Fruit fly (Drosophila melanogaster) whole organism, embryonic: ENCODE results near the gene Pex5.

Source experiments
- ATbp ChIP-seq: fragments of 200-800 bp; sonication (Bioruptor generic); optimal IDR thresholded peaks from 2 replicates; lab custom pipeline; 2017; ENCODE audit warnings: missing biosample characterization, mild to moderate bottlenecking, missing genetic modification characterization, missing genetic modification reagents
- Asciz ChIP-seq: fragments of 200-800 bp; sonication (Bioruptor generic); optimal IDR thresholded peaks from 2 replicates; lab custom pipeline; 2017; ENCODE audit warnings: missing biosample characterization, mild to moderate bottlenecking, missing genetic modification characterization, missing genetic modification reagents
- BEAF-32 ChIP-seq: fragments of 200-800 bp; sonication (Bioruptor generic); optimal IDR thresholded peaks from 3 replicates; lab custom pipeline; 2017; ENCODE audit warnings: missing biosample characterization, missing genetic modification characterization, mild to moderate bottlenecking, moderate library complexity, missing genetic modification reagents
- CG10267 ChIP-seq: fragments of 200-800 bp; sonication (Bioruptor generic); optimal IDR thresholded peaks from 2 replicates; lab custom pipeline; 2018; ENCODE audit warnings: missing biosample characterization, mild to moderate bottlenecking, missing genetic modification characterization, moderate library complexity
- CG12659 ChIP-seq: fragments of 200-800 bp; sonication (Bioruptor generic); optimal IDR thresholded peaks from 3 replicates; lab custom pipeline; 2017; ENCODE audit warnings: mild to moderate bottlenecking, missing biosample characterization, missing genetic modification reagents, missing genetic modification characterization
- CG12942 ChIP-seq: fragments of 200-800 bp; sonication (Bioruptor generic); optimal IDR thresholded peaks from 3 replicates; lab custom pipeline; 2016; ENCODE audit warnings: missing biosample characterization, missing genetic modification characterization
- CG13624 ChIP-seq: fragments of 200-800 bp; sonication (Bioruptor generic); optimal IDR thresholded peaks from 2 replicates; lab custom pipeline; 2016; ENCODE audit warnings: missing biosample characterization, missing genetic modification characterization
- CG14710 ChIP-seq: fragments of 200-800 bp; sonication (Bioruptor generic); optimal IDR thresholded peaks from 3 replicates; lab custom pipeline; 2019; ENCODE audit warnings: missing biosample characterization, mild to moderate bottlenecking, missing genetic modification characterization, moderate library complexity
- CG14860 ChIP-seq: fragments of 200-800 bp; sonication (Bioruptor generic); IDR thresholded peaks from 3 replicates; pipeline ENCODE4 v1.3.6; 2022; ENCODE audit warnings: missing biosample characterization, missing genetic modification characterization; ENCODE audit not compliant: partially characterized antibody
- CG15269 ChIP-seq: fragments of 200-800 bp; sonication (Bioruptor generic); optimal IDR thresholded peaks from 2 replicates; lab custom pipeline; 2018; ENCODE audit warnings: missing biosample characterization, mild to moderate bottlenecking, missing genetic modification characterization, moderate library complexity
- CG15514 ChIP-seq: fragments of 200-800 bp; sonication (Bioruptor generic); optimal IDR thresholded peaks from 3 replicates; lab custom pipeline; 2017; ENCODE audit warnings: missing biosample characterization, missing genetic modification characterization, mild to moderate bottlenecking, moderate library complexity, missing genetic modification reagents
- CG16813 ChIP-seq: fragments of 200-800 bp; sonication (Bioruptor generic); IDR thresholded peaks from 3 replicates; pipeline ENCODE4 v1.3.6; 2022; ENCODE audit warnings: missing biosample characterization, missing genetic modification characterization; ENCODE audit not compliant: partially characterized antibody
- CG17829 ChIP-seq: fragments of 200-800 bp; optimal IDR thresholded peaks from 2 replicates; lab custom pipeline; 2019; ENCODE audit warnings: missing biosample characterization, mild to moderate bottlenecking, missing genetic modification characterization, moderate library complexity
- CG2120 ChIP-seq: fragments of 200-800 bp; sonication (Bioruptor generic); optimal IDR thresholded peaks from 3 replicates; lab custom pipeline; 2016; ENCODE audit warnings: missing biosample characterization, missing genetic modification characterization
- CG30020 ChIP-seq: fragments of 200-800 bp; optimal IDR thresholded peaks from 2 replicates; lab custom pipeline; 2019; ENCODE audit warnings: missing biosample characterization, mild to moderate bottlenecking, missing genetic modification characterization, moderate library complexity
- CG32767 ChIP-seq: fragments of 200-800 bp; sonication (Bioruptor generic); IDR thresholded peaks from 2 replicates; pipeline ENCODE4 v1.3.6; 2022; ENCODE audit warnings: missing biosample characterization, missing genetic modification characterization
- CG34422 ChIP-seq: fragments of 200-800 bp; sonication (Bioruptor generic); IDR thresholded peaks from 3 replicates; pipeline ENCODE4 v1.3.6; 2022; ENCODE audit warnings: missing biosample characterization, missing genetic modification characterization
- CG3847 ChIP-seq: fragments of 200-800 bp; sonication (Bioruptor generic); IDR thresholded peaks from 2 replicates; pipeline ENCODE4 v1.3.6; 2022; ENCODE audit warnings: missing biosample characterization, missing genetic modification characterization
- CG4617 ChIP-seq: fragments of 200-800 bp; sonication (Bioruptor generic); optimal IDR thresholded peaks from 3 replicates; lab custom pipeline; 2016; ENCODE audit warnings: missing biosample characterization, missing genetic modification characterization, borderline replicate concordance
- CG6854 ChIP-seq: fragments of 200-800 bp; sonication (Bioruptor generic); optimal IDR thresholded peaks from 3 replicates; lab custom pipeline; 2017; ENCODE audit warnings: missing biosample characterization, mild to moderate bottlenecking, missing genetic modification characterization
- CG9797 ChIP-seq: fragments of 200-800 bp; sonication (Bioruptor generic); optimal IDR thresholded peaks from 3 replicates; lab custom pipeline; 2018; ENCODE audit warnings: missing biosample characterization, mild to moderate bottlenecking, missing genetic modification characterization
- Dp ChIP-seq: fragments of 200-800 bp; sonication (Bioruptor generic); optimal IDR thresholded peaks from 2 replicates; lab custom pipeline; 2018; ENCODE audit warnings: missing biosample characterization, mild to moderate bottlenecking, missing genetic modification characterization, moderate library complexity
- Gsc ChIP-seq: fragments of 200-800 bp; sonication (Bioruptor generic); IDR thresholded peaks from 2 replicates; pipeline ENCODE4 v1.3.6; 2022; ENCODE audit warnings: missing biosample characterization, missing genetic modification characterization
- HmgD ChIP-seq: fragments of 200-800 bp; sonication (Bioruptor generic); optimal IDR thresholded peaks from 3 replicates; lab custom pipeline; 2016; ENCODE audit warnings: missing biosample characterization, missing genetic modification characterization
- Hr51 ChIP-seq, 2 experiments: fragments of 200-800 bp; sonication (Bioruptor generic); optimal IDR thresholded peaks; 2 replicates in 1 of 2; 3 replicates in 1 of 2; lab custom pipeline; 2016 to 2018; ENCODE audit warnings: missing biosample characterization in 2 of 2, missing genetic modification characterization in 2 of 2, mild to moderate bottlenecking in 1 of 2, moderate library complexity in 1 of 2
- Lpt ChIP-seq: fragments of >200 bp; optimal IDR thresholded peaks from 2 replicates; lab custom pipeline; 2018; ENCODE audit warnings: missing biosample characterization, missing genetic modification characterization
- MESR4 ChIP-seq: fragments of 200-800 bp; sonication (Bioruptor generic); optimal IDR thresholded peaks from 2 replicates; lab custom pipeline; 2018; ENCODE audit warnings: missing biosample characterization, mild to moderate bottlenecking, missing genetic modification characterization, moderate library complexity
- Med ChIP-seq: fragments of 200-800 bp; sonication (Bioruptor generic); peaks from one replicate; lab custom pipeline; 2016; ENCODE audit warnings: missing biosample characterization, missing genetic modification characterization, mild to moderate bottlenecking, inconsistent platforms, moderate library complexity
- Nf-YC ChIP-seq: fragments of 200-800 bp; optimal IDR thresholded peaks from 3 replicates; lab custom pipeline; 2019; ENCODE audit warnings: missing biosample characterization, mild to moderate bottlenecking, missing genetic modification characterization, moderate library complexity
- Stat92E ChIP-seq, 3 experiments: fragments of >200 bp in 2 of 3; fragments of 200-800 bp in 1 of 3; sonication (Bioruptor generic) in 1 of 3; optimal IDR thresholded peaks; 2 replicates each; lab custom pipeline; 2017 to 2019; ENCODE audit warnings: missing biosample characterization in 3 of 3, missing genetic modification characterization in 3 of 3, mild to moderate bottlenecking in 1 of 3, moderate library complexity in 1 of 3
- Trl ChIP-seq, 3 experiments: fragments of >200 bp in 2 of 3; fragments of 200-800 bp in 1 of 3; sonication (Bioruptor generic) in 1 of 3; optimal IDR thresholded peaks; 2 replicates in 1 of 3; 3 replicates in 2 of 3; lab custom pipeline; 2016 to 2017; ENCODE audit warnings: missing biosample characterization in 1 of 3, missing genetic modification characterization in 1 of 3
- YL-1 ChIP-seq: fragments of 200-800 bp; sonication (Bioruptor generic); optimal IDR thresholded peaks from 3 replicates; lab custom pipeline; 2017; ENCODE audit warnings: missing biosample characterization, mild to moderate bottlenecking, missing genetic modification characterization
- az2 ChIP-seq: fragments of 200-800 bp; sonication (Bioruptor generic); optimal IDR thresholded peaks from 3 replicates; lab custom pipeline; 2016; ENCODE audit warnings: missing biosample characterization, missing genetic modification characterization
- bowl ChIP-seq: fragments of 200-800 bp; sonication (Bioruptor generic); IDR thresholded peaks from 2 replicates; pipeline ENCODE4 v1.3.6; 2022; ENCODE audit warnings: missing biosample characterization, missing genetic modification characterization
- cg ChIP-seq: fragments of 200-800 bp; sonication (Bioruptor generic); optimal IDR thresholded peaks from 3 replicates; lab custom pipeline; 2019; ENCODE audit warnings: missing biosample characterization, mild to moderate bottlenecking, missing genetic modification characterization, moderate library complexity
- ems ChIP-seq: fragments of 200-800 bp; sonication (Bioruptor generic); optimal IDR thresholded peaks from 3 replicates; lab custom pipeline; 2016; ENCODE audit warnings: missing biosample characterization, missing genetic modification characterization
- gfzf ChIP-seq: fragments of 200-800 bp; sonication (Bioruptor generic); optimal IDR thresholded peaks from 2 replicates; lab custom pipeline; 2016; ENCODE audit warnings: missing biosample characterization, mild to moderate bottlenecking, missing genetic modification characterization, moderate library complexity
- hkb ChIP-seq, 2 experiments: fragments of 200-800 bp in 1 of 2; fragments of >200 bp in 1 of 2; sonication (Bioruptor generic) in 1 of 2; IDR thresholded peaks in 1 of 2; optimal IDR thresholded peaks in 1 of 2; 2 replicates each; pipeline versions ENCODE4 v1.3.6 to Lab custom; 2017 to 2022; ENCODE audit warnings: missing biosample characterization in 1 of 2, missing genetic modification characterization in 1 of 2
- lola ChIP-seq, 3 experiments: fragments of >200 bp in 2 of 3; fragments of 200-800 bp in 1 of 3; sonication (Bioruptor generic) in 1 of 3; optimal IDR thresholded peaks; 2 replicates each; lab custom pipeline; 2017 to 2019; ENCODE audit warnings: missing biosample characterization in 3 of 3, missing genetic modification characterization in 3 of 3, mild to moderate bottlenecking in 1 of 3, moderate library complexity in 1 of 3
- nmo ChIP-seq: fragments of 200-800 bp; sonication (Bioruptor generic); optimal IDR thresholded peaks from 2 replicates; lab custom pipeline; 2018; ENCODE audit warnings: missing biosample characterization, mild to moderate bottlenecking, missing genetic modification characterization, moderate library complexity
- org-1 ChIP-seq: fragments of 200-800 bp; sonication (Bioruptor generic); optimal IDR thresholded peaks from 2 replicates; lab custom pipeline; 2017; ENCODE audit warnings: missing biosample characterization, missing genetic modification characterization
- pzg ChIP-seq: fragments of 200-800 bp; sonication (Bioruptor generic); optimal IDR thresholded peaks from 3 replicates; lab custom pipeline; 2018; ENCODE audit warnings: missing biosample characterization, mild to moderate bottlenecking, missing genetic modification characterization, moderate library complexity
- sqz ChIP-seq: fragments of 200-800 bp; sonication (Bioruptor generic); optimal IDR thresholded peaks from 3 replicates; lab custom pipeline; 2018; ENCODE audit warnings: missing biosample characterization, mild to moderate bottlenecking, missing genetic modification characterization
- zen ChIP-seq: fragments of 200-800 bp; sonication (Bioruptor generic); optimal IDR thresholded peaks from 3 replicates; lab custom pipeline; 2018; ENCODE audit warnings: missing biosample characterization, mild to moderate bottlenecking, missing genetic modification characterization, moderate library complexity
- zen2 ChIP-seq: fragments of 200-800 bp; sonication (Bioruptor generic); IDR thresholded peaks from 3 replicates; pipeline ENCODE4 v1.3.6; 2022; ENCODE audit warnings: missing biosample characterization, missing genetic modification characterization; ENCODE audit not compliant: partially characterized antibody

Pex5 gene

DNA sequence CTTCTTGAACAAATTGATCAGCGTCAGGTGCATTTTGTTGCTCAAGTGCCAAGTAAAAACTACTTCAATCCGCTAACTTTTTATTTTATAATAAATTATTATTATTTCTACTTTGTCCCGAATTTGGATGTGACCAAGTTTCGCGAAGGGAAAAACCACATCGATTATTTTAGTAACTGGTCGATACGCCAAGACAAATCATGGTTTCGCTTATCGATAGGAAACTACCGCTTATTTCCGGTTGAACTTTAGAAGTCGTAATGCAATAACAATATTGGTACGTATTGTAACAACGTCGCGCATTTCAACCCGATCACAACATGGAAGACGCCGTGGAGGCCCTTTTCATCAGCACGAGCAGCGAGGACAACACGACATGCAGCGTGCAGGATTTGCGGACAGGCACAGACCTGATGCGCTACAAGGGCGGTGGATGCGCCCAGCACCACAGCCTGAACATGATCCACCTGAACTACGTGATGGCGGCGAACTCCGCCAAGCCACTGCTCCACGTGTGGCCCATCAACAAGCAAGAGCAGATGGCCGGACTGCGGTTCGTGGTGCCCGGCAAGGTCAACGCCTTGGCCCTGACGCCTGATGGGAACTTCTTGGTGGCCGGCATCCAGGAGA is 8.4 kb upstream of the Pex5 start, which contains the start of the genes CG14817 and CG14805 (continued):
- TF ChIP-seq CG12942 (no peak), CG14860 (no peak), Hr51 (GFP tag; optimal IDR thresholded peaks at IDR 0.05; lab: Kevin White, UChicago) (peak in 1 of 2 experiments; percentile 12), CG6854 (GFP tag; lab: Kevin White, UChicago) (peak; percentile 83)

DNA sequence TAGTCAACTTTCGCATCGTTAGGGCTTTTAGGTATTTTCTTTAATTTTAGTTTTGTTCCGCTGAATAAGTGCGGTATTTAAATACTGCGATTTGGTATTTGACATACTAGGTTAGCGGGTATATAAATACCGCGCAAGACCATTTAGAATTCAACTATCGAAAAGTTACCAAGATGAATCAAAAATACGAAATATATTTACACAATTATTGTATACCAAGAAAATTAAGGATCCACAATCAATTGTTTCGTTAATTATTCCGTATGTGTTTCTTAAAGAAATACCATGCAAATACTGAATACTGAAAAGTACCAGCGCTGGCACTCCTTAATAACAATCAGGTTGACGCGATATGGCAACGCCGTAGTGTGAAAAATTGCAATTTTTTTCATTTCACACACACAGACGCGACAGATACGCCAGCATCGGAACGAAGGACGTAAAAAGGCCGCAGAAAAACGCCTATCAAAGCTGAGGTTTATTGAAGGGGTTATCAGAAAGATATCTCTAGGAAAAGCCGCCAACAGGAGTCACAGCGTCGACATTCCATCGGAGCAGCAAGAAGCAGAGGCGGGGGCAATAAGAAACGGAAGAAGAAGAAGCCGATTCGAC is 4.8 kb upstream of the Pex5 start, which contains the start of the genes Pgam5 and Vps26:
TSS of gene Pgam5 (minus strand) at position 51 of the 612 bp plus-strand sequence.
TSS of gene Vps26 (plus strand) at position 339 of the 612 bp plus-strand sequence.
- TF ChIP-seq CG12659 (peak; percentile 47), CG32767 (GFP tag; lab: Robert Waterston, UW) (no peak), Asciz (GFP tag; lab: Kevin White, UChicago) (no peak), ATbp (GFP tag; lab: Kevin White, UChicago) (no peak), Stat92E (GFP tag; optimal IDR thresholded peaks at IDR 0.05; lab: Kevin White, UChicago) (no peak), HmgD (GFP tag; lab: Kevin White, UChicago) (no peak), CG30020 (peak; percentile 48), MESR4 (GFP tag; lab: Kevin White, UChicago) (peak; percentile 76), Med (GFP tag; lab: Kevin White, UChicago) (peak; percentile 73), cg (peak; percentile 66), zen (tag; lab: Kevin White, UChicago) (peak; percentile 26), zen2 (GFP tag; lab: Robert Waterston, UW) (no peak), Trl (optimal IDR thresholded peaks at IDR 0.05; lab: Kevin White, UChicago) (no peak), Trl (GFP tag; optimal IDR thresholded peaks at IDR 0.05; lab: Kevin White, UChicago) (no peak), az2 (GFP tag; lab: Kevin White, UChicago) (no peak), Lpt (no peak), CG14710 (tag; lab: Kevin White, UChicago) (peak; percentile 52), CG34422 (GFP tag; lab: Robert Waterston, UW) (no peak), bowl (GFP tag; lab: Robert Waterston, UW) (no peak), CG10267 (tag; lab: Kevin White, UChicago) (peak; percentile 39), org-1 (no peak), pzg (peak; percentile 61), sqz (GFP tag; lab: Kevin White, UChicago) (peak; percentile 97), CG9797 (peak; percentile 69), nmo (peak; percentile 47), CG13624 (GFP tag; lab: Kevin White, UChicago) (peak; percentile 21), lola (GFP tag; optimal IDR thresholded peaks at IDR 0.05; lab: Kevin White, UChicago) (no peak), CG15269 (no peak), Dp (GFP tag; lab: Kevin White, UChicago) (peak; percentile 21), CG2120 (GFP tag; lab: Kevin White, UChicago) (no peak), CG17829 (tag; lab: Kevin White, UChicago) (no peak), BEAF-32 (GFP tag; lab: Kevin White, UChicago) (peak; percentile 51), CG3847 (no peak), ems (GFP tag; lab: Kevin White, UChicago) (no peak), YL-1 (GFP tag; lab: Kevin White, UChicago) (peak; percentile 72), Nf-YC (tag; lab: Kevin White, UChicago) (peak; percentile 12), gfzf (GFP tag; lab: Kevin White, UChicago) (peak; percentile 67), CG4617 (GFP tag; lab: Kevin White, UChicago) (peak; percentile 48), hkb (optimal IDR thresholded peaks at IDR 0.05; lab: Kevin White, UChicago) (peak; percentile 15), hkb (GFP tag; IDR thresholded peaks at IDR 0.05; lab: Robert Waterston, UW) (no peak), CG15514 (GFP tag; lab: Kevin White, UChicago) (no peak), CG16813 (GFP tag; lab: Robert Waterston, UW) (no peak), Gsc (GFP tag; lab: Robert Waterston, UW) (no peak)
